Worm (Caenorhabditis elegans) whole organism, young adult: Measurements from ENCODE around the gene clc-20.

ENCODE experiments used
- K11D2.4 ChIP-seq: fragments of 200-800 bp; sonication (Bioruptor generic); IDR thresholded peaks from 2 replicates; pipeline ENCODE4 v1.3.6; 2022; ENCODE audit warnings: missing genetic modification reagents, missing genetic modification characterization, missing compliant biosample characterization
- aptf-2 ChIP-seq: fragments of 200-800 bp; sonication (Bioruptor generic); conservative IDR thresholded peaks from 2 replicates; pipeline ENCODE4 v1.3.6; 2022; ENCODE audit warnings: missing genetic modification reagents, missing genetic modification characterization, missing compliant biosample characterization
- ccch-3 ChIP-seq: fragments of 200-800 bp; sonication (Bioruptor generic); optimal IDR thresholded peaks from 2 replicates; lab custom pipeline; 2018; ENCODE audit warnings: mild to moderate bottlenecking, missing genetic modification characterization, missing compliant biosample characterization
- lsy-27 ChIP-seq: sonication (generic microtip); optimal IDR thresholded peaks from 2 replicates; lab custom pipeline; 2017; ENCODE audit warnings: missing genetic modification characterization, mild to moderate bottlenecking, missing compliant biosample characterization, antibody characterized with exemption, missing genotype, borderline replicate concordance; ENCODE audit not compliant: insufficient read depth
- mcd-1 ChIP-seq: fragments of 200-800 bp; sonication (Bioruptor generic); IDR thresholded peaks from 2 replicates; pipeline ENCODE4 v1.3.6; 2022; ENCODE audit warnings: missing genetic modification reagents, missing genetic modification characterization, missing compliant biosample characterization
- nhr-90 ChIP-seq: sonication (generic microtip); optimal IDR thresholded peaks from 2 replicates; lab custom pipeline; 2016; ENCODE audit warnings: missing genotype, mild to moderate bottlenecking, missing genetic modification characterization, missing compliant biosample characterization
- snpc-1.3 ChIP-seq: sonication (generic microtip); optimal IDR thresholded peaks from 2 replicates; lab custom pipeline; 2017; ENCODE audit warnings: missing genetic modification characterization, mild to moderate bottlenecking, missing compliant biosample characterization, antibody characterized with exemption, moderate library complexity, missing genotype, missing genetic modification reagents; ENCODE audit not compliant: insufficient read depth
- snpc-4 ChIP-seq, 5 experiments: fragments of 150-350 bp in 1 of 5; sonication (generic microtip) in 4 of 5; optimal IDR thresholded peaks; 2 replicates each; lab custom pipeline; 2014 to 2018; ENCODE audit warnings: missing genetic modification characterization in 5 of 5, missing biosample characterization in 3 of 5, antibody characterized with exemption in 2 of 5, mild to moderate bottlenecking in 2 of 5, missing compliant biosample characterization in 2 of 5, missing genotype in 2 of 5, moderate library complexity in 2 of 5, missing genetic modification reagents in 1 of 5

DNA sequence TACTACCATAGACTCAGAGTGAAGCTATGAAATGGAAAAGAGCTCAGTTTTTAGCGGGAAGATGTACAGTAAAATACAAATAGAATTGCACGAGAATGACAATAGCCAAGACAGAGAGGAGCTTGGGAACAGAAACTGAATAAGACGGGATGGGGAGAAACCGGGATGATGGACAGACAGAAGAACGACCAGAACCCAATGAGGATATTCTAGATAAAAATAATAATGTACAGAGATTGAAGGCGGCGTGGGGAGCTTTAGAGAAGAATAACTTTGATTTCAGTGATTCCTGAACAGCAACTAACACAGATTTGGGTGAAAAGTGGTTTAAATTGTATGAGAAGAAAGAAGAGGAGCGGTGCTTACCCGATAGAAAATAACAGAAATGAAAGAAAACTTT lies 9.1 kb downstream of the clc-20 start:
- TF ChIP-seq snpc-1.3 (tag; lab: Kevin White, UChicago): no peak
- TF ChIP-seq ccch-3 (GFP tag; lab: Kevin White, UChicago): no peak
- TF ChIP-seq nhr-90 (tag; lab: Kevin White, UChicago): no peak
- TF ChIP-seq mcd-1 (GFP tag; lab: Robert Waterston, UW): no peak
- TF ChIP-seq aptf-2 (GFP tag; lab: Robert Waterston, UW): no peak
- TF ChIP-seq lsy-27 (tag; lab: Kevin White, UChicago): no peak
- TF ChIP-seq snpc-4 (GFP tag; optimal IDR thresholded peaks at IDR 0.05; lab: Kevin White, UChicago): no peak
- no peak for TF ChIP-seq snpc-4 (tag; optimal IDR thresholded peaks at IDR 0.05; lab: Kevin White, UChicago)
- no peak for TF ChIP-seq K11D2.4 (GFP tag; lab: Robert Waterston, UW)
